Worm (Caenorhabditis elegans): ENCODE measurements around the gene cdr-1.

- TF ChIP-seq tbx-2 (tag; optimal IDR thresholded peaks at IDR 0.05) (no peak), eyg-1 (tag; optimal IDR thresholded peaks at IDR 0.05) (no peak), F13H6.1 (tag; optimal IDR thresholded peaks at IDR 0.05) (no peak), unc-86 (tag; optimal IDR thresholded peaks at IDR 0.05) (no peak), pha-4 (tag; optimal IDR thresholded peaks at IDR 0.05) (no peak), K09A11.1 (tag; optimal IDR thresholded peaks at IDR 0.05; ENCODE audit: insufficient read depth) (no peak), pqm-1 (tag; optimal IDR thresholded peaks at IDR 0.05) (no peak), ama-1 (optimal IDR thresholded peaks at IDR 0.05) (no peak), nhr-11 (tag; optimal IDR thresholded peaks at IDR 0.05) (no peak), ceh-31 (tag; optimal IDR thresholded peaks at IDR 0.05) (no peak), mec-3 (tag; optimal IDR thresholded peaks at IDR 0.05; ENCODE audit: borderline replicate concordance) (no peak), ceh-48 (tag; optimal IDR thresholded peaks at IDR 0.05) (no peak)
These were observed 44.8 kb upstream of the cdr-1 start, which contains the start of gene nhr-102 for ce11 chrV:15876308-15876707.

All from whole organism, late embryonic.